Worm (Caenorhabditis elegans) whole organism, L2 larva: Measurements from ENCODE around the gene fbxa-214.
A peak's percentile ranks its signal among the peaks of the same experiment; 100 is the strongest.

Experiments used
- C34F6.9 ChIP-seq: fragments of 150-350 bp; optimal IDR thresholded peaks from 2 replicates; lab custom pipeline; 2014; ENCODE audit warnings: missing biosample characterization, missing genetic modification characterization
- R02D3.7 ChIP-seq: fragments of 150-350 bp; optimal IDR thresholded peaks from 2 replicates; lab custom pipeline; 2014; ENCODE audit warnings: missing biosample characterization, missing genetic modification characterization
- Y55F3AM.14 ChIP-seq: fragments of 200-800 bp; sonication (Bioruptor generic); optimal IDR thresholded peaks from 2 replicates; lab custom pipeline; 2018; ENCODE audit warnings: mild to moderate bottlenecking, missing genetic modification characterization, missing compliant biosample characterization
- ZK546.5 ChIP-seq: sonication (generic microtip); optimal IDR thresholded peaks from 2 replicates; lab custom pipeline; 2017; ENCODE audit warnings: missing biosample characterization, missing genetic modification characterization
- alr-1 ChIP-seq: fragments of 150-350 bp; optimal IDR thresholded peaks from 2 replicates; lab custom pipeline; 2014; ENCODE audit warnings: missing biosample characterization, missing genetic modification characterization
- aly-2 ChIP-seq: fragments of 150-350 bp; optimal IDR thresholded peaks from 2 replicates; lab custom pipeline; 2014; ENCODE audit warnings: missing biosample characterization, missing genetic modification characterization
- ama-1 ChIP-seq: fragments of 150-350 bp; optimal IDR thresholded peaks from 2 replicates; lab custom pipeline; 2018; ENCODE audit warnings: inconsistent platforms
- blmp-1 ChIP-seq: sonication (generic microtip); optimal IDR thresholded peaks from 2 replicates; lab custom pipeline; 2017; ENCODE audit warnings: missing genetic modification characterization, mild to moderate bottlenecking, missing compliant biosample characterization, antibody characterized with exemption, moderate library complexity; ENCODE audit not compliant: insufficient read depth
- ceh-16 ChIP-seq: fragments of 150-350 bp; optimal IDR thresholded peaks from 2 replicates; lab custom pipeline; 2014; ENCODE audit warnings: missing biosample characterization, missing genetic modification characterization
- ceh-82 ChIP-seq: fragments of 150-350 bp; optimal IDR thresholded peaks from 2 replicates; lab custom pipeline; 2014; ENCODE audit warnings: missing biosample characterization, missing genetic modification characterization
- crh-2 ChIP-seq: sonication (generic microtip); optimal IDR thresholded peaks from 2 replicates; lab custom pipeline; 2017; ENCODE audit warnings: missing biosample characterization, missing genetic modification characterization
- dmd-4 ChIP-seq: sonication (generic microtip); optimal IDR thresholded peaks from 2 replicates; lab custom pipeline; 2017; ENCODE audit warnings: missing biosample characterization, missing genetic modification characterization
- egl-27 ChIP-seq: sonication (generic microtip); optimal IDR thresholded peaks from 3 replicates; lab custom pipeline; 2017; ENCODE audit warnings: missing biosample characterization, missing genetic modification reagents, missing genetic modification characterization
- elt-1 ChIP-seq: fragments of 150-350 bp; optimal IDR thresholded peaks from 2 replicates; lab custom pipeline; 2014; ENCODE audit warnings: missing biosample characterization, missing genetic modification characterization
- elt-3 ChIP-seq: sonication (generic microtip); optimal IDR thresholded peaks from 2 replicates; lab custom pipeline; 2017; ENCODE audit warnings: missing biosample characterization, missing genetic modification characterization
- fos-1 ChIP-seq: fragments of 150-350 bp; optimal IDR thresholded peaks from 2 replicates; lab custom pipeline; 2014; ENCODE audit warnings: missing biosample characterization, missing genetic modification characterization
- gmeb-1 ChIP-seq: fragments of 150-350 bp; optimal IDR thresholded peaks from 2 replicates; lab custom pipeline; 2014; ENCODE audit warnings: missing biosample characterization, missing genetic modification characterization
- lin-11 ChIP-seq: fragments of 150-350 bp; sonication (generic microtip); optimal IDR thresholded peaks from 2 replicates; lab custom pipeline; 2014; ENCODE audit warnings: missing biosample characterization, missing genetic modification characterization, inconsistent platforms, mixed read lengths
- lin-13 ChIP-seq: fragments of 150-350 bp; optimal IDR thresholded peaks from 2 replicates; lab custom pipeline; 2014; ENCODE audit warnings: missing biosample characterization, missing genetic modification reagents, missing genetic modification characterization
- lin-39 ChIP-seq: fragments of 150-350 bp; optimal IDR thresholded peaks from 2 replicates; lab custom pipeline; 2014; ENCODE audit warnings: missing biosample characterization, missing genetic modification reagents, missing genetic modification characterization
- lsy-2 ChIP-seq, 2 experiments: fragments of 150-350 bp in 1 of 2; sonication (generic microtip) in 1 of 2; optimal IDR thresholded peaks; 2 replicates each; lab custom pipeline; 2014 to 2017; ENCODE audit warnings: missing biosample characterization in 2 of 2, missing genetic modification characterization in 2 of 2
- mbf-1 ChIP-seq: sonication (generic microtip); optimal IDR thresholded peaks from 2 replicates; lab custom pipeline; 2017; ENCODE audit warnings: missing biosample characterization, missing genetic modification characterization
- nhr-10 ChIP-seq: sonication (generic microtip); optimal IDR thresholded peaks from 2 replicates; lab custom pipeline; 2017; ENCODE audit warnings: missing biosample characterization, missing genetic modification characterization
- nhr-11 ChIP-seq: fragments of 150-350 bp; optimal IDR thresholded peaks from 2 replicates; lab custom pipeline; 2014; ENCODE audit warnings: missing biosample characterization, missing genetic modification characterization
- nhr-12 ChIP-seq: fragments of 150-350 bp; optimal IDR thresholded peaks from 2 replicates; lab custom pipeline; 2014; ENCODE audit warnings: missing biosample characterization, missing genetic modification characterization
- nhr-129 ChIP-seq: fragments of 150-350 bp; optimal IDR thresholded peaks from 2 replicates; lab custom pipeline; 2014; ENCODE audit warnings: missing biosample characterization, missing genetic modification characterization
- nhr-21 ChIP-seq: fragments of 150-350 bp; optimal IDR thresholded peaks from 2 replicates; lab custom pipeline; 2014; ENCODE audit warnings: missing biosample characterization, missing genetic modification characterization
- nhr-23 ChIP-seq: fragments of 150-350 bp; optimal IDR thresholded peaks from 2 replicates; lab custom pipeline; 2014; ENCODE audit warnings: missing biosample characterization, missing genetic modification reagents, missing genetic modification characterization
- nhr-25 ChIP-seq: fragments of 150-350 bp; sonication (generic microtip); optimal IDR thresholded peaks from 3 replicates; lab custom pipeline; 2014; ENCODE audit warnings: missing biosample characterization, missing genetic modification characterization
- nhr-6 ChIP-seq: fragments of 150-350 bp; optimal IDR thresholded peaks from 2 replicates; lab custom pipeline; 2014; ENCODE audit warnings: missing biosample characterization, missing genetic modification characterization
- nhr-77 ChIP-seq: fragments of 150-350 bp; optimal IDR thresholded peaks from 2 replicates; lab custom pipeline; 2014; ENCODE audit warnings: missing biosample characterization, missing genetic modification characterization
- peb-1 ChIP-seq: fragments of 150-350 bp; optimal IDR thresholded peaks from 2 replicates; lab custom pipeline; 2014; ENCODE audit warnings: missing biosample characterization, missing genetic modification characterization
- sem-4 ChIP-seq: fragments of 150-350 bp; optimal IDR thresholded peaks from 2 replicates; lab custom pipeline; 2014; ENCODE audit warnings: missing biosample characterization, missing genetic modification reagents, missing genetic modification characterization
- skn-1 ChIP-seq: sonication (generic microtip); optimal IDR thresholded peaks from 2 replicates; lab custom pipeline; 2017; ENCODE audit warnings: missing biosample characterization, missing genetic modification characterization
- sma-3 ChIP-seq: sonication (generic microtip); optimal IDR thresholded peaks from 2 replicates; lab custom pipeline; 2016; ENCODE audit warnings: missing genetic modification reagents, missing genetic modification characterization, missing compliant biosample characterization
- sma-9 ChIP-seq, 2 experiments: fragments of 150-350 bp in 1 of 2; sonication (generic microtip) in 1 of 2; optimal IDR thresholded peaks; 2 replicates each; lab custom pipeline; 2014 to 2016; ENCODE audit warnings: missing genetic modification characterization in 2 of 2, mild to moderate bottlenecking in 1 of 2, missing biosample characterization in 1 of 2, missing compliant biosample characterization in 1 of 2, missing genetic modification reagents in 1 of 2, moderate library complexity in 1 of 2
- snpc-4 ChIP-seq: fragments of 150-350 bp; optimal IDR thresholded peaks from 2 replicates; lab custom pipeline; 2014; ENCODE audit warnings: missing biosample characterization, missing genetic modification characterization
- unc-39 ChIP-seq: fragments of 150-350 bp; optimal IDR thresholded peaks from 2 replicates; lab custom pipeline; 2014; ENCODE audit warnings: missing biosample characterization, missing genetic modification characterization
- unc-55 ChIP-seq: fragments of 150-350 bp; sonication (generic microtip); optimal IDR thresholded peaks from 3 replicates; lab custom pipeline; 2014; ENCODE audit warnings: missing biosample characterization, missing genetic modification reagents, missing genetic modification characterization
- unc-62 ChIP-seq: fragments of 150-350 bp; optimal IDR thresholded peaks from 2 replicates; lab custom pipeline; 2014; ENCODE audit warnings: missing biosample characterization, missing genetic modification reagents, missing genetic modification characterization
- ztf-1 ChIP-seq: fragments of 200-800 bp; sonication (Bioruptor generic); conservative IDR thresholded peaks from 2 replicates; pipeline ENCODE4 v1.3.6; 2022; ENCODE audit warnings: missing genetic modification characterization, missing compliant biosample characterization
- ztf-4 ChIP-seq: fragments of 150-350 bp; optimal IDR thresholded peaks from 2 replicates; lab custom pipeline; 2014; ENCODE audit warnings: missing biosample characterization, missing genetic modification characterization

Gene fbxa-214

DNA sequence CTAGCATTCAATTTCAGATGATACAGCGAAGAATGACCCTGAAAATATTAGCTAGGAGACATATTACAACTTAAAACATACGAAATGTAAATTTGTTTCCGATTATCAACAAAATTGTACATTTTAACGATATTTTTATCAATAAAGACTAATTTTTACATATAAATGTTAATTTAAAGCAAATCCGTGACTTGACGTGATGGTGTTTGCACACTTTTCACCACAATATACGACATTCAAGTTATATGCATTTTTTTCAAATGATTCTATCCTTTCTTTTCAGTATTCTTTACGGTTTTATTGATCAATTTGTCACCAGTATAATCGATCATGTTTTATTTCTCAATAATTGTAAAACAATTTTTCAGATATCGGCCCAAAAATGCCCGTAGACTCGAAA, 26.0 kb upstream of the fbxa-214 start, which contains the start of gene Y38A10A.7 (continued):
- no peak for TF ChIP-seq nhr-25 (tag; lab: Kevin White, UChicago)
- TF ChIP-seq ztf-1 (GFP tag; lab: Robert Waterston, UW), result no peak

DNA sequence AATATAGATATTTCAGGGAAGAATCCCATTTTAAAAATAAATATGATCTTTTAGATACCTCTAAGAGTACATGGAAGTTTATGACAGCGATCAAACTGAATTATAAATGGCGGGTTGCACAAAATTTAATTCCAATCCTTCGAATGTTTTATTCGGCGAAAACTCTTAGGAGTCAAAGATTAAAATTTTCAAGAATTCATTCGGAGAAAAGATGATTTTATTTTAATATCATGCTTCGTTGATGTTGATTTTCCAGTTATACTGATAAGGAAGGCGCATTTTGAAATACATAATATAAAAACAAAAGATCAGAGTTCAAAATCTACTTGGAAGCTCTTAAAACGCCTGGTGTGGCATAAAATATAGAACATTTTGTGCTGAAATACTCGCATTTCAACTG, 2.8 kb downstream of the fbxa-214 start, which contains the start of gene srh-10:
srh-10 (minus strand) TSS at position 29 of the 400 bp plus-strand sequence.
- TF ChIP-seq dmd-4 (tag; lab: Kevin White, UChicago), result no peak
- no peak for TF ChIP-seq sma-9 (GFP tag; optimal IDR thresholded peaks at IDR 0.05; lab: Kevin White, UChicago)
- no peak for TF ChIP-seq sma-9 (tag; optimal IDR thresholded peaks at IDR 0.05; lab: Kevin White, UChicago)
- no peak for TF ChIP-seq nhr-21 (tag; lab: Kevin White, UChicago)
- TF ChIP-seq skn-1, result no peak
- no peak for TF ChIP-seq lin-11
- no peak for TF ChIP-seq sem-4 (tag; lab: Kevin White, UChicago)
- no peak for TF ChIP-seq ceh-82 (tag; lab: Kevin White, UChicago)
- TF ChIP-seq unc-55, result no peak
- no peak for TF ChIP-seq ztf-4 (tag; lab: Kevin White, UChicago)
- TF ChIP-seq, all 48 proteins: peak for 0

DNA sequence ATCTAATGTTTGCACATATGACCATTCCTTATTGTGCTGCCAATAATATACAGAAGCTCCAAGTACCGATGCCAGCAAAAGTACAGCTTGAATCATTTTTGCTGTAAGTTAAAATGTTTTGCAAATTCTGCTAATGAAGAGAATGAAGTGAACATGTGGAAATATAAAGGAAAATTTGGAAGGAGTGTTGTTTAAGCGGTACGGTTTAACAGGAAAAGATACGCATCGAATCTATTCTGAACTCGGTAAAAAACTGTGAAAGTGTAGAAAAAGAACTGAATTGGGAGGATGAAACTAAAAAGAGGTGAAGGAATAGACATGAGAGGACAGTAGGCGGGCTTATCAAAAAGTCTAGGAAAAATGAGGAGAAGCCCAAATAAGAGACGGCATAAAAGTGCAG, 6.5 kb downstream of the fbxa-214 start, which contains the start of gene Y38A10A.2:
Y38A10A.2 (minus strand) TSS at position 101 of the 400 bp plus-strand sequence.
- TF ChIP-seq elt-3 (tag; lab: Kevin White, UChicago), result no peak
- TF ChIP-seq crh-2 (tag; lab: Kevin White, UChicago), result no peak
- TF ChIP-seq unc-55, result no peak
- TF ChIP-seq snpc-4 (tag; lab: Kevin White, UChicago), result no peak
- TF ChIP-seq nhr-21 (tag; lab: Kevin White, UChicago), result no peak
- TF ChIP-seq R02D3.7 (tag; lab: Kevin White, UChicago), result no peak
- no peak for TF ChIP-seq ceh-82 (tag; lab: Kevin White, UChicago)

DNA sequence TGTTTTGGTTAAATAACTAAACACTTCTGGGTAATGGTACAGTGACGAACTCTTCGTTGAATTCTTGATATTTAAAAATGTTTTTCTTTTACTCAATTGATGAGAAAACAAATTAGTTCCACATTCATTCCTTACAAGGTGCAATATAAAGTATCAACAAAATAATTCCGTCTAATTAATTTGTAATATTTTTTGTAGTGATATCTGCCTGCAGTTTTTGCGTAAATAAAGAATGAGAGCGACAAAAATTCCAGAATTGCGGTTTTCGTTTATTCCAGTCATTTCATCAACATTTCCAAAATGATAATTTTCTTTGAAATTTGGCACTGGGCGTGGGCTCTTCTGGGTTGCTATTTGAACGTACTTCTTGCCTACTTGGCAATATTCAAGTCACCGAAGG, 14.6 kb downstream of the fbxa-214 start, which contains the start of gene srd-20:
srd-20 (plus strand) TSS at position 301 of the 400 bp plus-strand sequence.
- TF ChIP-seq ceh-16 (tag; lab: Kevin White, UChicago) (no peak), aly-2 (no peak), crh-2 (tag; lab: Kevin White, UChicago) (no peak), ztf-4 (tag; lab: Kevin White, UChicago) (no peak), ama-1 (lab: Kevin White, UChicago) (no peak), lsy-2 (tag; optimal IDR thresholded peaks at IDR 0.05; lab: Kevin White, UChicago) (no peak), ZK546.5 (no peak), lin-39 (tag; lab: Kevin White, UChicago) (no peak), alr-1 (tag; lab: Kevin White, UChicago) (no peak), skn-1 (no peak), blmp-1 (no peak), lin-11 (no peak), nhr-11 (tag; lab: Kevin White, UChicago) (no peak), R02D3.7 (tag; lab: Kevin White, UChicago) (no peak)

DNA sequence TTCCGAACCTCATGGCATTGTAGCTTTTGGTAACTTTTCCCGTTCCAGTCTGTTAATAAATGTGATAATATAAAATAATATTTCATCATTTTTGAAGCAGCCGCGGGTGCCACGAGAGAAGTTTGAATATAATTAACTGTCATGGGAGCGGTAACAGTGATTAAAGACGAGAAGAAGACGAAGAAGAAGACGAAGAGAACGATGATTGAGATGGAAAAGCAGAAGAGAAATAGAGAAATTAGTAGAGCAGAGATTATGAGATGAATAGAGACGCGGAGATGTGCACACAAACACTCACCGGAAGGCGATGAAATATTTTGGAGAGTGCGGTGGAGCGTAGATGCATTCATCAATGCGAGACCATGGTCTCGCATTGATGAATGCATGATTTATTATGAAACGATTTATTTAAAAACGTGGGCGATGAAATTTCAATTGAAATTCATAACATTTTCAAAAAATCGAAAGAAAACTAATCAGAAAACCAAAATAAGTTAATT, 16.6 kb downstream of the fbxa-214 start, which contains the start of gene seip-1:
seip-1 (minus strand) TSS at position 51 of the 500 bp plus-strand sequence.
- TF ChIP-seq Y55F3AM.14 (GFP tag; lab: Kevin White, UChicago), result no peak
- TF ChIP-seq ceh-16 (tag; lab: Kevin White, UChicago), result peak; percentile 32
- TF ChIP-seq dmd-4 (tag; lab: Kevin White, UChicago), result no peak
- TF ChIP-seq nhr-10 (tag; lab: Kevin White, UChicago), result no peak
- no peak for TF ChIP-seq ztf-1 (GFP tag; lab: Robert Waterston, UW)
- peak; percentile 22 for TF ChIP-seq egl-27 (tag; lab: Kevin White, UChicago)
- peak; percentile 22 for TF ChIP-seq nhr-21 (tag; lab: Kevin White, UChicago)
- TF ChIP-seq nhr-6 (tag; lab: Kevin White, UChicago), result peak; percentile 59
- TF ChIP-seq fos-1 (tag; lab: Kevin White, UChicago), result peak; percentile 97
- peak; percentile 89 for TF ChIP-seq crh-2 (tag; lab: Kevin White, UChicago)
- peak; percentile 97 for TF ChIP-seq C34F6.9 (tag; lab: Kevin White, UChicago)
- TF ChIP-seq unc-55, result peak; percentile 97
- TF ChIP-seq mbf-1 (tag; lab: Kevin White, UChicago), result no peak
- TF ChIP-seq blmp-1, result peak; percentile 18
- no peak for TF ChIP-seq aly-2
- TF ChIP-seq lin-13, result peak; percentile 85
- TF ChIP-seq peb-1 (tag; lab: Kevin White, UChicago), result no peak
- no peak for TF ChIP-seq unc-62 (GFP tag; lab: Kevin White, UChicago)
- peak; percentile 73 for TF ChIP-seq ztf-4 (tag; lab: Kevin White, UChicago)
- TF ChIP-seq skn-1, result peak; percentile 47
- TF ChIP-seq elt-1, result no peak
- no peak for TF ChIP-seq nhr-12
- TF ChIP-seq nhr-23, result no peak
- TF ChIP-seq lin-39 (tag; lab: Kevin White, UChicago), result no peak
- TF ChIP-seq gmeb-1 (tag; lab: Kevin White, UChicago), result peak; percentile 68
- TF ChIP-seq sma-3 (GFP tag; lab: Kevin White, UChicago), result peak; percentile 74
- no peak for TF ChIP-seq unc-39 (tag; lab: Kevin White, UChicago)
- peak; percentile 89 for TF ChIP-seq nhr-129 (tag; lab: Kevin White, UChicago)
- peak; percentile 17 for TF ChIP-seq ceh-82 (tag; lab: Kevin White, UChicago)
- peak; percentile 49 for TF ChIP-seq lin-11
- peak; percentile 10 for TF ChIP-seq nhr-77 (tag; lab: Kevin White, UChicago)
